Worm (Caenorhabditis elegans) whole organism, midembryonic: ENCODE results near the gene pqn-13.
"Not testable (repeated sequence)": the region's sequence is repeated elsewhere in the genome, so short reads cannot be mapped to it uniquely, and the experiment has no call there.

Experiments
- T22C8.4 ChIP-seq: fragments of 200-800 bp; sonication (Bioruptor generic); IDR thresholded peaks from 2 replicates; pipeline ENCODE4 v1.3.6; 2022; ENCODE audit warnings: missing genetic modification characterization, missing compliant biosample characterization
- cog-1 ChIP-seq: sonication (generic microtip); optimal IDR thresholded peaks from 2 replicates; lab custom pipeline; 2016; ENCODE audit warnings: missing genetic modification characterization, missing compliant biosample characterization
- flt-1 ChIP-seq: fragments of 200-800 bp; sonication (Bioruptor generic); IDR thresholded peaks from 2 replicates; pipeline ENCODE4 v1.3.6; 2022; ENCODE audit warnings: missing genetic modification characterization, missing compliant biosample characterization
- klf-2 ChIP-seq: fragments of 200-800 bp; sonication (Bioruptor generic); conservative IDR thresholded peaks from 2 replicates; pipeline ENCODE4 v1.3.6; 2022; ENCODE audit warnings: missing genetic modification reagents, missing genetic modification characterization, missing compliant biosample characterization
- med-1 ChIP-seq: sonication (generic microtip); optimal IDR thresholded peaks from 2 replicates; lab custom pipeline; 2017; ENCODE audit warnings: missing genetic modification characterization, mild to moderate bottlenecking, missing compliant biosample characterization, antibody characterized with exemption, missing genetic modification reagents; ENCODE audit not compliant: insufficient read depth
- ref-1 ChIP-seq: fragments of 200-800 bp; sonication (Bioruptor generic); conservative IDR thresholded peaks from 2 replicates; pipeline ENCODE4 v1.3.6; 2022; ENCODE audit warnings: missing genetic modification reagents, missing genetic modification characterization, missing compliant biosample characterization
- tab-1 ChIP-seq: fragments of 200-800 bp; sonication (Bioruptor generic); IDR thresholded peaks from 2 replicates; pipeline ENCODE4 v1.3.6; 2022; ENCODE audit warnings: missing genetic modification characterization, missing compliant biosample characterization
- ztf-23 ChIP-seq: fragments of 200-800 bp; sonication (Bioruptor generic); IDR thresholded peaks from 2 replicates; pipeline ENCODE4 v1.3.6; 2022; ENCODE audit warnings: missing genetic modification reagents, missing genetic modification characterization, missing compliant biosample characterization
- ztf-29 ChIP-seq: fragments of 200-800 bp; sonication (Bioruptor generic); IDR thresholded peaks from 2 replicates; pipeline ENCODE4 v1.3.6; 2022; ENCODE audit warnings: missing genetic modification reagents, missing genetic modification characterization, missing compliant biosample characterization

pqn-13 gene

ce11 chrV:5687115-5687979, 11.4 kb upstream of the pqn-13 start, which contains the start of gene F25B4.7:
F25B4.7 (minus strand) TSS chrV:5687226.
- TF ChIP-seq ref-1 (GFP tag; lab: Robert Waterston, UW) (no peak), klf-2 (GFP tag; lab: Robert Waterston, UW) (no peak), cog-1 (tag; lab: Kevin White, UChicago) (no peak)

DNA sequence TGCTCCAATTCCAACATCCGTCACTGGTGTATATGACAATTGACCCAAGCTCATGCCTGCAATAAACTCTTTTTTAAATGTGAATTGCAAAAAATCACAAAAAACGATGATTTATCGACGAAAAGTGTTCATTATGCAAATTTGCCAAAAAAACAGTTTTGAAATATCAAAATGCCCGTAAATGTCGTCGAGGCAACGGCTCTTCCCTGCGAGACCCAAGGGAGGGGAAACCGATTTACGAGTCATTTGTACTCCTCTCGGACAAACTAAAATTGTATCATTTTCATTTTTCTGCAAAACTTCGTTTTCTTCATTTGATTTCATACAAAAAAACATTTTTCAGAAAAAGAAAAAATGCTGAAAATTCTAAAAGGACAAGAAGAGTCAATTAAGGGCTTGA, 8.6 kb upstream of the pqn-13 start, which contains the start of the genes hmgs-1 and F25B4.4:
TSS of gene hmgs-1 (minus strand) at position 56 of the 400 bp plus-strand sequence.
TSS of gene F25B4.4 (plus strand) at position 340 of the 400 bp plus-strand sequence.
- TF ChIP-seq T22C8.4 (GFP tag; lab: Robert Waterston, UW): no peak
- no peak for TF ChIP-seq klf-2 (GFP tag; lab: Robert Waterston, UW)
- 0 out of 2 replicates have a peak, but pooled peaks have one; percentile 27 for TF ChIP-seq flt-1
- TF ChIP-seq cog-1 (tag; lab: Kevin White, UChicago): peak; percentile 39
- no peak for TF ChIP-seq med-1 (GFP tag; lab: Kevin White, UChicago)
- TF ChIP-seq tab-1 (GFP tag; lab: Robert Waterston, UW): no peak
- no peak for TF ChIP-seq ztf-23 (GFP tag; lab: Robert Waterston, UW)
- no peak for TF ChIP-seq ref-1 (GFP tag; lab: Robert Waterston, UW)
- no peak for TF ChIP-seq ztf-29

DNA sequence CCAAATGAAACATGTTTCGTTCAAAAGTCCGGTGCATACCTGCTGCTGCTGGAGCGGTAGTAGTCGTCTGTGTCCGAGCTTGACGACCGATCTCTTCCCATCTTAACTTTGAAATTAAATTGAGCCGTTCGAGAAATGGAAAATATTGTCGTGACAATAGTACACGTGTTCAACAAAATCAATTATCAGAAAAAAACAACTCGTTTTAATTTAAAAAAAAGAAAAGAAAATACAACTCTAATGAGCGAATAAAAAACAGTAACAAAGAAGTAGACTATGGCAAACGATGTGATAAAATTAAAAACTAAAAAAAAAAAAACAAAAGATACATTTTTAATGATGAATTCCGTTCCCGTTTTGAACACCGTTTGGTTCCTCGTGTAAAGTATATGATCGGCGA, 6.6 kb upstream of the pqn-13 start, which contains the start of gene prp-39:
TSS of gene prp-39 (minus strand) at position 101 of the 400 bp plus-strand sequence.
- no peak for TF ChIP-seq ref-1 (GFP tag; lab: Robert Waterston, UW)
- no peak for TF ChIP-seq ztf-29
- TF ChIP-seq ztf-23 (GFP tag; lab: Robert Waterston, UW): no peak
- TF ChIP-seq T22C8.4 (GFP tag; lab: Robert Waterston, UW): no peak
- no peak for TF ChIP-seq cog-1 (tag; lab: Kevin White, UChicago)
- no peak for TF ChIP-seq med-1 (GFP tag; lab: Kevin White, UChicago)
- no peak for TF ChIP-seq tab-1 (GFP tag; lab: Robert Waterston, UW)
- no peak for TF ChIP-seq klf-2 (GFP tag; lab: Robert Waterston, UW)
- TF ChIP-seq flt-1: no peak

ce11 chrV:5677947-5678346, 2.0 kb upstream of the pqn-13 start:
- TF ChIP-seq tab-1 (GFP tag; lab: Robert Waterston, UW) (no peak), T22C8.4 (GFP tag; lab: Robert Waterston, UW) (no peak), cog-1 (tag; lab: Kevin White, UChicago) (no peak), flt-1 (no peak), med-1 (GFP tag; lab: Kevin White, UChicago) (no peak), ztf-29 (no peak), ref-1 (GFP tag; lab: Robert Waterston, UW) (no peak), ztf-23 (GFP tag; lab: Robert Waterston, UW) (no peak), klf-2 (GFP tag; lab: Robert Waterston, UW) (no peak)

- TF ChIP-seq cog-1 (tag; lab: Kevin White, UChicago) (no peak), med-1 (GFP tag; lab: Kevin White, UChicago) (no peak), ztf-29 (no peak), tab-1 (GFP tag; lab: Robert Waterston, UW) (no peak), T22C8.4 (GFP tag; lab: Robert Waterston, UW) (no peak), ztf-23 (GFP tag; lab: Robert Waterston, UW) (no peak), ref-1 (GFP tag; lab: Robert Waterston, UW) (no peak)
Measured at ce11 chrV:5672270-5672669, 3.6 kb downstream of the pqn-13 start.

- TF ChIP-seq ztf-23 (GFP tag; lab: Robert Waterston, UW) (no peak), T22C8.4 (GFP tag; lab: Robert Waterston, UW) (no peak), ref-1 (GFP tag; lab: Robert Waterston, UW) (no peak), tab-1 (GFP tag; lab: Robert Waterston, UW) (no peak), klf-2 (GFP tag; lab: Robert Waterston, UW) (no peak), cog-1 (tag; lab: Kevin White, UChicago) (no peak), ztf-29 (no peak), flt-1 (no peak), med-1 (GFP tag; lab: Kevin White, UChicago) (no peak)
Measured at ce11 chrV:5668968-5669367, 6.9 kb downstream of the pqn-13 start.

DNA sequence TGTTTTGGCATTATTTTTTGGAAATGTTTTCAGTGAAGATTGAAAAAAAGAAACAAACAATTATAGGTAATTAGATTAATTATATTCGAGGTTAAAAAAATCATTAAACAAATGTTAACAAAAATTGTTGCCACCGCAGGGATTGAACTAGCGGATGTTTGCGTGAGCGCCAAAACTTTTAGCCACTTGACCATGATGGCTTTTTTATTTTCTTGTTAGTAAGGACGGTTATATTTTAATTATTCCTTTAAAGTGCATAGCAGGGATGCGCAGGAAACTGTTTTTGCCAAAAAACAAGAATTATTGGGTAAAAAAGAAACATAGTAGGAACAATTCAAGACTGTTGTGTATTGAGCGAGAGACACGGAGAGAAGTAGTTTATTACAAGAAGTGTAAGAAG, 8.6 kb downstream of the pqn-13 start:
- TF ChIP-seq flt-1 (peak; percentile 42; the same call in 1 of the 2 replicates), T22C8.4 (GFP tag; lab: Robert Waterston, UW) (no peak)

DNA sequence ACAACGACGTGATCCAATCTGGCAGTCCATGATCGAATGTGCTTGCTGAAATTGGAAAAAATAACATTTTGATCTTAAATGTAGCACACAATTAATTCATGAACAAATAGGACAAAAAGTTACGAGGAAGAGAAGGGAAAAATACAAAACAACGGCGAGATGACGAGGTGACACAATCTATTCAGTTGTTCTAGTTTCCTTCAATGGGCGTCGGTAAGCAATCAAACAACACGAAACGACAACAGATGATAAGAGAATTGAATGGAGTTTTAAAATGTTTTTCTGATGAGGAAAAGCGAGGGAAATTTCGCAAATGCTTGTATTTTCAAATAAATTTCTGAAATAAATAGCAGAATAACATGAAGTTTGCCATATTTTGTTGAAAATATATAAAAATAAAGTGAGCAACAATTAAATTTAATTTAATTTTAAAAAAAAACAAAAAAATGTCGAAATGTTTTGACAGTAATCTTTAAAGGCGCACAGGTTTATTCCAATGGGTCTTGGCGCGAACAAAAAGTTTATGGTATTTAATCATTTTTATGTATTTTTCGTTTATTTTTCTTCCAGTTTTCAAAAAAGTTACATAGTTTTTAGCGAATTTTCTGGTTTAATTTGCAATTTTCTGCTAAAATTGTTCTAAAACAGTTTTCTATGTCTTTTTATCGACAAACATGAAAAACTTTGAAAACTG, 9.7 kb downstream of the pqn-13 start, which contains the start of gene C14C11.7:
TSS of gene C14C11.7 (minus strand) at position 51 of the 694 bp plus-strand sequence.
- TF ChIP-seq ref-1 (GFP tag; lab: Robert Waterston, UW) (no peak), med-1 (GFP tag; lab: Kevin White, UChicago) (no peak), klf-2 (GFP tag; lab: Robert Waterston, UW) (no peak), T22C8.4 (GFP tag; lab: Robert Waterston, UW) (no peak), ztf-29 (no peak), ztf-23 (GFP tag; lab: Robert Waterston, UW) (no peak), cog-1 (tag; lab: Kevin White, UChicago) (no peak), tab-1 (GFP tag; lab: Robert Waterston, UW) (no peak), flt-1 (no peak)

DNA sequence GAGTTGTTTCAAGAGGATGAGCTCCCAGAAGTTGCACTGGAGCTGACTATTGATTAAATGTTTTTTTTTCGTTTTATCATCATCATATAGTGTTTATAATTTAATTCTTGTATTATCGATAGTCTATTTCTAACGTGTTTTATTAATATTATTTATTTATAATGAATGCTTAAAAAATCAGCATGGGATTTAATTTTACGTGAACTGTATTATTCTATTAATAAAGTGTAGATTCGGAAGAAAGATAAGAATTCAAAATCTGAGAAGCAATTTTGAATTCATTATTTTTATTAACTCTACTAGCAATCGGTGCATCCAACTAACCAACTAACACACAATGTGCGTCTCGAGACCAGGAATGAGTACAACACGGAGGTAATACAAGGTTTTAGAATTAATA, 12.6 kb downstream of the pqn-13 start, which contains the start of gene C14C11.1:
TSS of gene C14C11.1 (plus strand) at position 301 of the 400 bp plus-strand sequence.
- not testable (repeated sequence) for TF ChIP-seq ztf-23 (GFP tag; lab: Robert Waterston, UW); flt-1; ref-1 (GFP tag; lab: Robert Waterston, UW)
